Worm (Caenorhabditis elegans) whole organism, midembryonic: ENCODE data around the gene Y47D3A.34.

Source experiments
- cog-1 ChIP-seq: sonication (generic microtip); optimal IDR thresholded peaks from 2 replicates; lab custom pipeline; 2016; ENCODE audit warnings: missing genetic modification characterization, missing compliant biosample characterization
- flt-1 ChIP-seq: fragments of 200-800 bp; sonication (Bioruptor generic); IDR thresholded peaks from 2 replicates; pipeline ENCODE4 v1.3.6; 2022; ENCODE audit warnings: missing genetic modification characterization, missing compliant biosample characterization
- ref-1 ChIP-seq: fragments of 200-800 bp; sonication (Bioruptor generic); conservative IDR thresholded peaks from 2 replicates; pipeline ENCODE4 v1.3.6; 2022; ENCODE audit warnings: missing genetic modification reagents, missing genetic modification characterization, missing compliant biosample characterization
- tab-1 ChIP-seq: fragments of 200-800 bp; sonication (Bioruptor generic); IDR thresholded peaks from 2 replicates; pipeline ENCODE4 v1.3.6; 2022; ENCODE audit warnings: missing genetic modification characterization, missing compliant biosample characterization
- ztf-23 ChIP-seq: fragments of 200-800 bp; sonication (Bioruptor generic); IDR thresholded peaks from 2 replicates; pipeline ENCODE4 v1.3.6; 2022; ENCODE audit warnings: missing genetic modification reagents, missing genetic modification characterization, missing compliant biosample characterization

DNA sequence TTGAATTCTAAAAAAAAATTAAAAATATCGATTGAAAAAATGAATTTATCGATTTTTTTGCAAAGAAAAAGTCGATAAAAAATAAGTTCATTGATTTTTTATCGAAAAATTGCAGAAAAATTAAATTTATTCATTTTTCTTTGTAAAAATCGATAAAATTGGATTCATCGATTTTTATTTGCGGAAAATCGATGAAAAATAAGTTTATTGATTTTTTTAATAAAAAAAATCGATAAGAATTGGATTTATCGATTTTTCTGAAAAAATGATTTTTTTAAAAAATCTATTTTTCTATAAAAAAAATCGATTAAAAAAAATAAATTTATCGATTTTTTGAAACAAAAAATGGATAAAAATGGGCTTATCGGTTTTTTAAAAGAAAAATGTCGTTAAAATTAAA is 45.3 kb upstream of the Y47D3A.34 start:
- TF ChIP-seq ref-1 (GFP tag; lab: Robert Waterston, UW) (no peak), cog-1 (no peak), tab-1 (GFP tag; lab: Robert Waterston, UW) (no peak), ztf-23 (no peak), flt-1 (GFP tag; lab: Robert Waterston, UW) (no peak)
